Worm (Caenorhabditis elegans): Measurements from ENCODE around the gene K03A1.4.

The K03A1.4 gene

DNA sequence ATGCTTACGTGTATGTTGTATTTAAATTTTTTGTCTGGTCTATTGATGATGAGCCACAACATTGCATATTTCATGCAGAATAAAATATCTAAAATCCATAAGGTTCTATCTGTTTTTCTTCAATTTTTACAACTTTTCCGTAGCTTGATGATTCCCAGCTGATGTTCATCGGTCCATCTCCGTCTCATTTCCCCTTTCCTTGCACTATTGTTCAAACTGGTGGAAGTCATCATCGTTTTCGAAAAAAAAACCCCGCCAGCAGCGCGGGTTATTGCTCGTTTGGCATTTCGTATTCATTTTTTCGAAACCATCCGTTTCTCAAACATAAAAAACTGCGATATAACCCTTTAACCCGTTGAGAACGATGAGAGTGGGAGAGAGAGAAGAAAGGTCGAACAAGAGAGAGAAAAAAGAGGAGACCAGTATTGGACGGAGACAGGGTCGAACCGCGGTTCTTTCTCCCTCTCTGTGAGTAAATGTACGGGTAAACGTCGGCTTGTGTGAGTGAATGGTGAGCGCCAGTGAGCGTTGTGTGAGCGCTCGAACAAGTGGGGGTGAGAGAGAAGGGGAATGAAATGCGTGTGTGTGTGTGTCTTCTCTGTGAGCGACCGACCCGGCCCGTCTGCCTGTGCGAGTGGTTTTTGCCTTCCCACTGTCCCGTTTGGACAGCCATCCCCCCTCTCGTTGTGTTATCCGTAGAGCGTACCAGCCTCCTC, 33.8 kb downstream of the K03A1.4 start (continued):
- TF ChIP-seq hlh-30 (tag; optimal IDR thresholded peaks at IDR 0.05; ENCODE audit: insufficient read depth) (peak; percentile 81), hmg-1.1 (GFP tag; IDR thresholded peaks at IDR 0.05) (peak; percentile 96), dmd-9 (GFP tag; IDR thresholded peaks at IDR 0.05) (0 out of 2 replicates have a peak, but pooled peaks have one; percentile 26), php-3 (GFP tag; IDR thresholded peaks at IDR 0.05) (0 out of 2 replicates have a peak, but pooled peaks have one; percentile 52), ceh-32 (tag; optimal IDR thresholded peaks at IDR 0.05; ENCODE audit: poor library complexity) (no peak), fos-1 (tag; optimal IDR thresholded peaks at IDR 0.05) (no peak), unc-130 (GFP tag; optimal IDR thresholded peaks at IDR 0.05) (no peak), madf-5 (GFP tag; IDR thresholded peaks at IDR 0.05) (no peak), dpl-1 (GFP tag; optimal IDR thresholded peaks at IDR 0.05) (peak; percentile 66), ceh-28 (tag; optimal IDR thresholded peaks at IDR 0.05) (peak; percentile 4), nhr-111 (GFP tag; optimal IDR thresholded peaks at IDR 0.05) (no peak), F49E8.2 (tag; optimal IDR thresholded peaks at IDR 0.05; ENCODE audit: borderline replicate concordance) (no peak), nhr-42 (GFP tag; IDR thresholded peaks at IDR 0.05) (0 out of 2 replicates have a peak, but pooled peaks have one; percentile 56), unc-39 (tag; optimal IDR thresholded peaks at IDR 0.05) (no peak), ceh-44 (GFP tag; IDR thresholded peaks at IDR 0.05) (no peak), nhr-6 (tag; optimal IDR thresholded peaks at IDR 0.05) (peak; percentile 57), cey-2 (tag; optimal IDR thresholded peaks at IDR 0.05; ENCODE audit: borderline replicate concordance, insufficient read depth) (no peak), rbr-2 (tag; optimal IDR thresholded peaks at IDR 0.05) (peak; percentile 96), Y105C5A.15 (GFP tag; IDR thresholded peaks at IDR 0.05) (no peak), mxl-3 (GFP tag; optimal IDR thresholded peaks at IDR 0.05) (peak; percentile 82), F26F4.8 (GFP tag; conservative IDR thresholded peaks at IDR 0.05) (no peak), hlh-11 (tag; optimal IDR thresholded peaks at IDR 0.05) (peak; percentile 95), daf-12 (tag; optimal IDR thresholded peaks at IDR 0.05) (no peak), egl-43 (GFP tag; IDR thresholded peaks at IDR 0.05) (no peak; the same call in 1 of the 2 replicates), nhr-11 (tag; optimal IDR thresholded peaks at IDR 0.05) (peak; percentile 77), daf-16 (GFP tag; optimal IDR thresholded peaks at IDR 0.05) (peak; percentile 57), daf-16 (tag; optimal IDR thresholded peaks at IDR 0.05) (peak; percentile 82), lin-13 (GFP tag; optimal IDR thresholded peaks at IDR 0.05) (peak; percentile 90), madf-9 (GFP tag; conservative IDR thresholded peaks at IDR 0.05) (peak; percentile 68; the same call in 1 of the 2 replicates), saeg-2 (GFP tag; IDR thresholded peaks at IDR 0.05) (peak; percentile 55; the same call in 1 of the 2 replicates), zag-1 (tag; optimal IDR thresholded peaks at IDR 0.05) (no peak), tag-97 (GFP tag; IDR thresholded peaks at IDR 0.05) (no peak), nhr-10 (tag; optimal IDR thresholded peaks at IDR 0.05) (peak; percentile 61), sdz-12 (GFP tag; optimal IDR thresholded peaks at IDR 0.05) (no peak), jun-1 (tag; optimal IDR thresholded peaks at IDR 0.05) (peak; percentile 61), mxl-2 (GFP tag; conservative IDR thresholded peaks at IDR 0.05) (0 out of 2 replicates have a peak, but pooled peaks have one; percentile 14), unc-62 (GFP tag; optimal IDR thresholded peaks at IDR 0.05 in 1 of 2) (peak in 1 of 2 experiments; percentile 98), unc-62 (tag; optimal IDR thresholded peaks at IDR 0.05) (no peak), ZK546.5 (tag; optimal IDR thresholded peaks at IDR 0.05) (no peak), gei-8 (GFP tag; optimal IDR thresholded peaks at IDR 0.05) (no peak), daf-19 (GFP tag; conservative IDR thresholded peaks at IDR 0.05) (no peak), zfp-3 (GFP tag; conservative IDR thresholded peaks at IDR 0.05) (peak; percentile 77), aha-1 (tag) (peak; percentile 100), duxl-1 (tag; optimal IDR thresholded peaks at IDR 0.05; ENCODE audit: poor library complexity) (peak; percentile 56), pqm-1 (tag; optimal IDR thresholded peaks at IDR 0.05) (peak; percentile 43), T26A8.4 (GFP tag; IDR thresholded peaks at IDR 0.05) (peak; percentile 86), lsy-2 (tag; optimal IDR thresholded peaks at IDR 0.05) (peak; percentile 77 to 79), fkh-10 (GFP tag; optimal IDR thresholded peaks at IDR 0.05) (peak; percentile 79), ces-1 (GFP tag; optimal IDR thresholded peaks at IDR 0.05) (peak; percentile 0), mes-2 (tag; optimal IDR thresholded peaks at IDR 0.05; ENCODE audit: poor library complexity, severe bottlenecking) (peak; percentile 91)
